Worm (Caenorhabditis elegans) whole organism, early embryonic: ENCODE results near the gene tmbi-4.

Experiments
- F13C5.2 ChIP-seq: sonication (generic microtip); optimal IDR thresholded peaks from 2 replicates; lab custom pipeline; 2017; ENCODE audit warnings: mild to moderate bottlenecking, missing genetic modification characterization, inconsistent platforms, missing compliant biosample characterization
- ama-1 ChIP-seq: fragments of 150-350 bp; optimal IDR thresholded peaks from 2 replicates; lab custom pipeline; 2014
- flt-1 ChIP-seq: fragments of 200-800 bp; sonication (Bioruptor generic); IDR thresholded peaks from 2 replicates; pipeline ENCODE4 v1.3.6; 2022; ENCODE audit warnings: missing genetic modification characterization, missing compliant biosample characterization
- hnd-1 ChIP-seq: sonication (generic microtip); optimal IDR thresholded peaks from 2 replicates; lab custom pipeline; 2016; ENCODE audit warnings: missing genetic modification characterization, missing compliant biosample characterization
- scrt-1 ChIP-seq: fragments of 200-800 bp; sonication (Bioruptor generic); IDR thresholded peaks from 2 replicates; pipeline ENCODE4 v1.3.6; 2022; ENCODE audit warnings: missing genetic modification characterization, missing compliant biosample characterization
- sea-1 ChIP-seq: fragments of 200-800 bp; sonication (Bioruptor generic); conservative IDR thresholded peaks from 2 replicates; pipeline ENCODE4 v1.3.6; 2022; ENCODE audit warnings: missing genetic modification characterization, missing compliant biosample characterization
- tbx-37 ChIP-seq: fragments of 200-800 bp; sonication (Bioruptor generic); conservative IDR thresholded peaks from 2 replicates; pipeline ENCODE4 v1.3.6; 2022; ENCODE audit warnings: missing genetic modification reagents, missing genetic modification characterization, missing compliant biosample characterization

DNA sequence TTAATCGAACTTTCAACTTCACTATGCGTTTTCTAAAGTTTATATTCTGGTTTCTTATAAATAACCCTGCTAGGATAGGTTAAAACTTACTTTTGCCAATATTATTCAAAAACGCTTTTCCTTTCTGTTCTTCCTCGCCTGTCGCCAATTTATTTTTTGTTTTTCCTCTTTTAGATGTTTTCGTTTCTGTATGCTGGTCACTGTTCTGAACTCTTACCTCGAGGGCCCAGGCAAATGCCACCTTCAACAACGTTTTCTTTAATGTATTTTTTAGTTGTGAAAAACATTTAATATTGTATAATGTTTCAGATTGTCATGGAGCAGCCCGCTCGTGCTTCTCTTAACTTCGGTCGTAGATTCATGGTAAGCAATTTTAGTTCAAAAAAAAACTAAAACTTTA is 31.6 kb downstream of the tmbi-4 start, which contains the start of gene Y81B9A.3:
- no peak for TF ChIP-seq sea-1 (GFP tag; lab: Robert Waterston, UW)
- TF ChIP-seq F13C5.2 (tag; lab: Kevin White, UChicago): no peak
- TF ChIP-seq flt-1: no peak
- no peak for TF ChIP-seq tbx-37 (GFP tag; lab: Robert Waterston, UW)
- TF ChIP-seq scrt-1 (GFP tag; lab: Robert Waterston, UW): no peak
- TF ChIP-seq ama-1 (lab: Kevin White, UChicago): no peak
- TF ChIP-seq hnd-1 (tag; lab: Kevin White, UChicago): no peak
